Worm (Caenorhabditis elegans) whole organism, L4/young adult: Measurements from ENCODE around the gene F56C3.9.
"Not testable (repeated sequence)": the region's sequence is repeated elsewhere in the genome, so short reads cannot be mapped to it uniquely, and the experiment has no call there.

Experiments
- W03F9.2 ChIP-seq: fragments of 150-350 bp; optimal IDR thresholded peaks from 2 replicates; lab custom pipeline; 2014; ENCODE audit warnings: missing biosample characterization, missing genetic modification characterization
- dao-5 ChIP-seq: sonication (generic microtip); optimal IDR thresholded peaks from 2 replicates; lab custom pipeline; 2016; ENCODE audit warnings: missing genotype, missing genetic modification characterization, moderate library complexity, missing compliant biosample characterization
- him-1 ChIP-seq: sonication (generic microtip); optimal IDR thresholded peaks from 2 replicates; lab custom pipeline; 2016; ENCODE audit warnings: missing genotype, missing genetic modification reagents, missing genetic modification characterization, missing compliant biosample characterization

F56C3.9 gene

DNA sequence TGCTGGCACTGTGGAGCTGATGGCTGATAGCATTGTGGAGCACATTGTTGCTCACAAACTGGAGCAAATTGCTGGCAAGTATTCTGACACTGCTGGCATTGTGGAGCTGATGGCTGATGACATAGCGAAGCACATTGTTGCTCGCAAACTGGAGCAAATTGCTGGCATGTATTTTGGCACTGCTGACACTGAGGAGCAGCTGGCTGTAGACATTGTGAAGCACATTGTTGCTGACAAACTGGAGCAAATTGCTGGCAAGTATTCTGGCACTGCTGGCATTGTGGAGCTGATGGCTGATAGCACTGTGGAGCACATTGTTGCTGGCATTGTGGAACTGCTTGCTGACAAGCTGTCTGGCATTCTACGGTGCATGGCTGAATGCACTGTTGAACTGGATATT is 15.4 kb upstream of the F56C3.9 start:
- no peak for TF ChIP-seq dao-5
- no peak for TF ChIP-seq him-1
- TF ChIP-seq W03F9.2 (tag; lab: Kevin White, UChicago) = no peak

- not testable (repeated sequence) for TF ChIP-seq W03F9.2 (tag; lab: Kevin White, UChicago); dao-5; him-1
Measured at ce11 chrX:1403971-1404370, 10.2 kb upstream of the F56C3.9 start, which contains the start of gene ZK402.1. TSS of gene ZK402.1 (plus strand) at chrX:1404271.

ce11 chrX:1403444-1403843 is 9.7 kb upstream of the F56C3.9 start, which contains the start of gene ZK402.2:
TSS of gene ZK402.2 (plus strand) at chrX:1403744.
- TF ChIP-seq W03F9.2 (tag; lab: Kevin White, UChicago); him-1; dao-5: not testable (repeated sequence)

DNA sequence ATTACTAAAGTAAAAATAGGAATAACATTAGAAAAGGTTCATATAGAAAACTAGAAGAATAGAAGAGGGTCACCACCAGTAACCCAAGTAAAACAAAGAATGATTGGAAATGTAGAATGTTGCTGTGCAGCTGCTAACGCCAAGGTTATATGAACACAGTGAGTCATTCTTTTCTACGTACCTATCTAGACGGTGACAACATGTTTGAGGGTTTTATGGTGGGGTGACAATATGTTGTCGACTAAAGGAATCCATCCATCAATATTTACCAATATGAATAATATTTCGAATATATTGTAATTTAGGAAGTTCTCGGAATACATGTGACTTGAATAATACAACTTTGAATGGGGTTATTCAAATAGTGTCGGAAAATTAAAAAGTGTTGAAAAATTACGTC is 7.5 kb upstream of the F56C3.9 start, which contains the start of gene ZK402.5:
Gene ZK402.5 (minus strand): TSS at position 101 of the 400 bp plus-strand sequence.
- no peak for TF ChIP-seq him-1

ce11 chrX:1397516-1397915 is 3.7 kb upstream of the F56C3.9 start, which contains the start of gene H39E20.1:
TSS of gene H39E20.1 (minus strand) at chrX:1397616.
- TF ChIP-seq W03F9.2 (tag; lab: Kevin White, UChicago) (no peak), dao-5 (no peak), him-1 (no peak)

ce11 chrX:1395793-1396192 is 2.0 kb upstream of the F56C3.9 start:
- TF ChIP-seq W03F9.2 (tag; lab: Kevin White, UChicago) (no peak), dao-5 (no peak), him-1 (no peak)

DNA sequence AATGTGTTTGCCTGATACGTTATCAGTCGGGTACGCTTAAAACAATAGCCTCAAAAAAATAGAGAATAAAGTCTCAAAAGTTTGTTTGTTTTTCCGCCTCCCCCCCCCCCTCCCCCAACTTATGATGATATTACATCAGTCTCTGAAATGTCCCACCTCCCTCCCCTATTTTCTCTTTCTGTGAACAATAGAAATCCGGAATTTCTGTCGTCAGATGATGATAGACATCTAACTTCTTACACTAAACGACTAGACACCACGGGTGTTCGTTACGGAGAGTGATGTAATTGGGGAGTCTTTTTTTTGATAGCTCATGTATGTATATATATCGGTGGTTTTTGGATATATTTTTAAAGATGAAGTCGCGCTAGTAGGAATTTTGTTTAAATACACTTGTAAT is 646 bp upstream of the F56C3.9 start:
- no peak for TF ChIP-seq him-1
- no peak for TF ChIP-seq dao-5
- no peak for TF ChIP-seq W03F9.2 (tag; lab: Kevin White, UChicago)

DNA sequence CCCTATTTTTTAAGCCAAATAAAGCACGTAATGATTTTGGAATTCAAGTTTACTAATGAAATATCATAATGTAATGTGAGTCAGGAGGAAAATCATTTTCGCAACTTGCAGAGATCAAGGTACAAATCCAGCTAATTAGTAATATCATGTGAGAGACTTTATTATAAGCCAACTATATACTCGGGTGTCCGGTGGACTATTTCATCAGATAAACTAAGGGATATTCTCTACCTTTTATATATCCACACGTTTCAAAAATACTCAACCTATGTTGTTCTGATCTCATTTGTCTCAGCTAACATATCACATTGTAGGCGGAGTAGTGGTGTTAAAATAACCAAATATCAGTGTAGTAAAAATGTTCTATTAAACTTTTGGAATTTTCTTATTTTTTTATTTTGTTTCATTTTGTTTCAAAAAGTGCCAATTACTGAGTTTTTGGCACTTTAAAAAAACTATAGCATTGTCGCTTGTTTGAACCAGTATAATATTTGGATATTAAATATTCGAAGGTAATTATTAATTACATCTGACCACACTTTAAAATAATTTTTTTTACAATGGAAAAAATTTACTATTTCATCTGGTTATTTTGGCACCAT is 4.3 kb downstream of the F56C3.9 start:
- TF ChIP-seq him-1 (peak; percentile 95), dao-5 (peak; percentile 11), W03F9.2 (tag; lab: Kevin White, UChicago) (peak; percentile 88)

- no peak for TF ChIP-seq dao-5
- no peak for TF ChIP-seq W03F9.2 (tag; lab: Kevin White, UChicago)
- TF ChIP-seq him-1 = no peak
Measured at ce11 chrX:1386893-1387367, 6.9 kb downstream of the F56C3.9 start, which contains the start of gene F56C3.1. TSS of gene F56C3.1 (plus strand) at chrX:1387317.

ce11 chrX:1384538-1384937 is 9.3 kb downstream of the F56C3.9 start, which contains the start of gene F56C3.8:
TSS of gene F56C3.8 (minus strand) at chrX:1384638.
- no peak for TF ChIP-seq W03F9.2 (tag; lab: Kevin White, UChicago)
- TF ChIP-seq dao-5 = no peak
- no peak for TF ChIP-seq him-1

DNA sequence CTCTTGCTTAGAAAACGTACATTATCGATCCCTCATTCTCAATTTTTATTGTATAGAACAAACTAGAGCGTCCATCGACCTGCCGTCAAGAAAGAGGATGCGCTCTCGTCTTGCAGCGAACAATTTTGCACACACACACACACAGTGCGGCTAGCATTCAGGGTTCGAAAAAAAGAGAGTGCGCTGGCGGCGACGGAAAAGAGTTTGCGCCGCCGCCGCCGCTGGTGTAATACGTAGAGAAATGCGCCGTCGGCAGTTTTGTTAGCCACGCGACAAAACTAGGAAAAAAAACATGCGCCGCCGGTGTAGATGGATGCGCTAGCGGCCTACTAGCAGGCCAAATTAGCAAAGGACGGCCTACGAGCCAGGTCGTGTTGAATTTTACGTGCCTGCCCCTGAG is 10.2 kb downstream of the F56C3.9 start:
- TF ChIP-seq dao-5 (no peak), W03F9.2 (tag; lab: Kevin White, UChicago) (no peak)

DNA sequence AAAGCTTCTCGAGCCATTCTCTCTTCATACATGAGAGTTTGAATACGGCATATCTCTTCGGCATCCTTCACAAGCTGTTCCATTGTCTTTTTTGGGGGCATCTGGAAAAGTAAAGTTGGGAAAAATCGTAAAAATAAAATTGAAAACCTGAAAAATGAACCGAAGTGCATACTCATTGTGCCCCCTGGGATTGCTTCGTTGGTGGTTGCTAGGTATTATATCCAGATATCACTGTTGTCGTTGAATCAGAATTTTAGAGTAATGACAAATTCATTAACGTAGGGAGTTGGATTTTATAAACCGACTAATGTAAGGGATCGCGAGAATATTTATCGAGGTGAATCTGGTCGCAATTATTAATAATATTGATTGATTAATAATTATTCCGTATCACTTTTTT is 12.2 kb downstream of the F56C3.9 start, which contains the start of gene F56C3.10:
Gene F56C3.10 (minus strand): TSS at position 101 of the 400 bp plus-strand sequence.
- TF ChIP-seq him-1 (no peak), W03F9.2 (tag; lab: Kevin White, UChicago) (no peak), dao-5 (no peak)

DNA sequence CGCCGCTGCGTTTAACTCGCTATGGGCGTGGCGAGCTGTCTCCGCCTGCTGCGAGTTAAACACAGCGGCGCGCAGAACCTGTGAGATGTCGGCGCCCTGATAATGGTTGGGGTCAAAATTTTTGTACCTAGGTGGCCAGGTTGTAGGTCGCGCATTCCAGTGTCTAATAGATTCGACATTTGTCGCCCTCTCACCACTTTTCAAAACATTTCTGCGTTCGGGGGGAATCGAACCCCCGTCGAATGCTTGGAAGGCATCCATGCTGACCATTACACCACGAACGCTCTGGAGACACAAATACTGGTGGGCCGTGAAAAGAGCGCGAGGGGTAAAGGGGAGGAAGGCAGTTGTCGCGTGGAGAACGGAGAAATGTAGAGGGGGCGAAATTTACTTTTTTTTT is 14.4 kb downstream of the F56C3.9 start:
- TF ChIP-seq W03F9.2 (tag; lab: Kevin White, UChicago) (peak; percentile 21), him-1 (no peak), dao-5 (peak; percentile 81)

DNA sequence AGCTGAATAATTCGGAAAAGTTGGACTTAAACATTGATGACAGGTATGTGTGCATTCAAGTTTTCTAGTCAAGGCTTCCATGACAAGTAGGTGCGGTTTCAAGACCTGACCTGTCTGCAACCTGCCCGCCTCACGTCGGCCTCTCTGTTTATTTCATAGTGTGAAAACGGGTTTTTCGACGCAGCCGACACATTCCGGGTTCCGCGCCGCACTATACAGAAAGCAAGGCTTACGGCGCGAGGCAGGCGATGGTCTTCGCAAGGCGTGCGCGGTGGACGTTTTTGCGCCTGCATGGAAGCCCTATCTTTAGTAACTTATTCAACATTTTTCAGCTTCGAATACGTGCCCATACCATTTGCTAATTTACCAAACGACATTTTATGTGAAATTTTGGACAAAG is 21.3 kb downstream of the F56C3.9 start:
- TF ChIP-seq W03F9.2 (tag; lab: Kevin White, UChicago) (no peak), him-1 (no peak), dao-5 (no peak)

DNA sequence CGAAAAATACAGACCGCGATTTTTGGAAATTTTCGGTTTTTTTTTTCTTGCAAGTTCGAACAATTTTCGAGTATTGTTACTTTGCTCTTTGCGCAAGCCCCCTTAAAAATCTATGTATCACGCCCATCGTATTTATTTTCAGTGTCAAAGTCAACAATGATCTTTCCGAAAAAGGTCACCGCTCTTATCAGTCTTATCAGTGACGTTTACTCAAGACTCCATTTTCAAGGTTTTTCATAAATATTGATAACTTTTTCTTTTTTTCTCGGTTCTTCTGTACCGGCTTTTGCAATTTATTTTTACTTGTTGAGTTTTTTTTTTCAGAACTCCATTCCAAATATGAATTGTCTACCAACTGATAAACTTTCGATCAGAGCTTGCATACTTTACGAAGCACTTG is 22.1 kb downstream of the F56C3.9 start, which contains the start of gene fbxa-190:
Gene fbxa-190 (plus strand): TSS at position 325 of the 400 bp plus-strand sequence.
- TF ChIP-seq him-1 = no peak
- TF ChIP-seq W03F9.2 (tag; lab: Kevin White, UChicago) = no peak
- TF ChIP-seq dao-5 = no peak
